Worm (Caenorhabditis elegans) whole organism, midembryonic: ENCODE data around the gene qns-1.

Source experiments
- cog-1 ChIP-seq: sonication (generic microtip); optimal IDR thresholded peaks from 2 replicates; lab custom pipeline; 2016; ENCODE audit warnings: missing genetic modification characterization, missing compliant biosample characterization
- flt-1 ChIP-seq: fragments of 200-800 bp; sonication (Bioruptor generic); IDR thresholded peaks from 2 replicates; pipeline ENCODE4 v1.3.6; 2022; ENCODE audit warnings: missing genetic modification characterization, missing compliant biosample characterization
- klf-2 ChIP-seq: fragments of 200-800 bp; sonication (Bioruptor generic); conservative IDR thresholded peaks from 2 replicates; pipeline ENCODE4 v1.3.6; 2022; ENCODE audit warnings: missing genetic modification reagents, missing genetic modification characterization, missing compliant biosample characterization
- med-1 ChIP-seq: sonication (generic microtip); optimal IDR thresholded peaks from 2 replicates; lab custom pipeline; 2017; ENCODE audit warnings: missing genetic modification characterization, mild to moderate bottlenecking, missing compliant biosample characterization, antibody characterized with exemption, missing genetic modification reagents; ENCODE audit not compliant: insufficient read depth
- tab-1 ChIP-seq: fragments of 200-800 bp; sonication (Bioruptor generic); IDR thresholded peaks from 2 replicates; pipeline ENCODE4 v1.3.6; 2022; ENCODE audit warnings: missing genetic modification characterization, missing compliant biosample characterization

DNA sequence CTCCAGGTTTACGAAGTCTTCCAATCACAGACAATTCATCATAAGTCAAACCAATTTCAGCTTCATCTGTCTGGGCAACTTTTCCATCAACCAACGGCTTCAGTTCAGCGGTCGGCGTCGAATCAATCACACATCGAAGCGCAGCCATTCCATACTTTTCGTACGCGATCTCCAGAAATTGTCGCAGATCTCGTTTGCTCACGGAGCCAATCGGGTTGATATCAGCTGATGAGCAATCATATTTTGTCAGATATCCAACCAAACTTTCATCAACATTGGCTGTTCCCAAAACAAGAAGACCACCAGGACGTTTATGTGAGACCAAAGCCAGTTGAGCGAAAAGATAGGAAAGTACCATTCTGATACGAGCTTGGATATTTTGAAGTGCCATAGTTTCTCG is 3.7 kb downstream of the qns-1 start:
- TF ChIP-seq klf-2 (GFP tag; lab: Robert Waterston, UW) (no peak), tab-1 (no peak), med-1 (GFP tag; lab: Kevin White, UChicago) (no peak), flt-1 (GFP tag; lab: Robert Waterston, UW) (no peak), cog-1 (tag; lab: Kevin White, UChicago) (no peak)
